Fruit fly (Drosophila melanogaster): ENCODE measurements around the gene 5PtaseI.

dm6 chr3R:24997287-24997686, 47.7 kb downstream of the 5PtaseI start:
- TF ChIP-seq psq (optimal IDR thresholded peaks at IDR 0.05) (no peak), h (optimal IDR thresholded peaks at IDR 0.05) (no peak), insv (optimal IDR thresholded peaks at IDR 0.05) (no peak), Sin3A (optimal IDR thresholded peaks at IDR 0.05) (no peak), ttk (optimal IDR thresholded peaks at IDR 0.05) (no peak)

All from Kc167 (cell line).